Worm (Caenorhabditis elegans): Measurements from ENCODE around the gene max-2.

DNA sequence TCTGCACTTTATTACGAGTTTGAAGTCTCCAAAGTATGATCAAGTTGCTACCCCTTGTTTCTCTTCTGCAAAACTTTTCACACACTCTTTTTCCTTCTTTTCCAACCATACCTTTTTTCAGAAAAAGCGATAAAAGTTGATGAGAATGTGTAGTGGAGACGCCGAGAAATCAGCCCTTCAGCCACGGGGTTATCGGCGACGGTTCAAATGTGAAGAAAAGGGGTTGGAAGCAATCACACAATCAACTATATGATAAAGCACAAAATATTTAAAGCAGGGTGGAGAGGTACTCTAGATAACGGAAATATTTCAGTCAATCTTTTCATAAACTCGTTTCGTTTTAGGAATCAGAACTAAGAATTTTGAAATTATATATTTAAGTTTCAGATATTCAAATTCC lies 47.5 kb upstream of the max-2 start, which contains the start of gene F42G4.5:
- TF ChIP-seq zip-8 (tag; optimal IDR thresholded peaks at IDR 0.05) (no peak), M03D4.4 (tag; optimal IDR thresholded peaks at IDR 0.05) (no peak), drap-1 (GFP tag; optimal IDR thresholded peaks at IDR 0.05) (no peak), snpc-4 (tag; optimal IDR thresholded peaks at IDR 0.05) (no peak), unc-120 (tag; optimal IDR thresholded peaks at IDR 0.05; ENCODE audit: poor library complexity, severe bottlenecking) (no peak), pha-4 (tag; optimal IDR thresholded peaks at IDR 0.05) (no peak)

All from whole organism, mixed stage, embryonic.